Fruit fly (Drosophila melanogaster) whole organism, wandering third instar larva: Measurements from ENCODE around the gene GstZ2.

Experiments used
- Dfd ChIP-seq: fragments of >200 bp; optimal IDR thresholded peaks from 2 replicates; lab custom pipeline; 2017; ENCODE audit warnings: missing biosample characterization, missing genetic modification characterization
- GATAd ChIP-seq: sonication (Bioruptor generic); optimal IDR thresholded peaks from 2 replicates; lab custom pipeline; 2016; ENCODE audit warnings: missing biosample characterization, missing genetic modification characterization
- Rel ChIP-seq, 2 experiments: fragments of 200-800 bp; sonication (Bioruptor generic) in 1 of 2; optimal IDR thresholded peaks; 2 replicates in 1 of 2; 3 replicates in 1 of 2; lab custom pipeline; 2016 to 2019; ENCODE audit warnings: mild to moderate bottlenecking in 2 of 2, missing biosample characterization in 2 of 2, missing genetic modification characterization in 2 of 2, moderate library complexity in 1 of 2
- foxo ChIP-seq, 2 experiments: fragments of 200-800 bp; sonication (Bioruptor generic); optimal IDR thresholded peaks; 2 replicates in 1 of 2; 3 replicates in 1 of 2; lab custom pipeline; 2016 to 2017; ENCODE audit warnings: missing biosample characterization in 2 of 2, missing genetic modification characterization in 2 of 2
- h ChIP-seq: fragments of 200-800 bp; sonication (Bioruptor generic); optimal IDR thresholded peaks from 3 replicates; lab custom pipeline; 2016; ENCODE audit warnings: missing biosample characterization, mild to moderate bottlenecking, missing genetic modification characterization
- lola ChIP-seq: fragments of >200 bp; optimal IDR thresholded peaks from 2 replicates; lab custom pipeline; 2017; ENCODE audit warnings: missing biosample characterization, missing genetic modification characterization
- psq ChIP-seq: fragments of 200-800 bp; sonication (Bioruptor generic); optimal IDR thresholded peaks from 3 replicates; lab custom pipeline; 2017; ENCODE audit warnings: missing biosample characterization, mild to moderate bottlenecking, missing genetic modification characterization, moderate library complexity
- sv ChIP-seq: fragments of 200-800 bp; sonication (Bioruptor generic); optimal IDR thresholded peaks from 3 replicates; lab custom pipeline; 2016; ENCODE audit warnings: missing biosample characterization, missing genetic modification characterization
- usp ChIP-seq: fragments of >200 bp; optimal IDR thresholded peaks from 2 replicates; lab custom pipeline; 2017; ENCODE audit warnings: missing biosample characterization, missing genetic modification characterization

DNA sequence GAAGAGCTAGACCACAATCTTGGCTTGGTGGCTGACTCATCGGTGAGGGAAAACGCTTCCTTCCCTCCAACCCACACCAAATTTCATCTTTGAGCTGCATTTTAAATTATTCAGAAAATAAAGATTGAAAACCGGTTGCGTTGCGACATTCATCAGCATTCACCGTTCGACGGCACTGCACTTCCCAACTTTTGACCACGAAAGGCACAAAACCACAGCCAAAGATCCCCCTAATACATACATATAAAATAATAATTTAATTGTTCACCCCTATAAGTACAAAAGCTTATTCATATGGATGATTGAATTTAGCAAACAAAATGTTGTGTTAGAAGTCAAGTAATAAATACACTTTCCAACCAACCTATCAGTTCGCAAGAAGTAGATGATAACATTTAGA, 38.8 kb upstream of the GstZ2 start:
- TF ChIP-seq lola (GFP tag; lab: Kevin White, UChicago) (no peak), foxo (GFP tag; optimal IDR thresholded peaks at IDR 0.05; lab: Kevin White, UChicago) (no peak), usp (GFP tag; lab: Kevin White, UChicago) (no peak), Dfd (GFP tag; lab: Kevin White, UChicago) (no peak), Rel (GFP tag; optimal IDR thresholded peaks at IDR 0.05; lab: Kevin White, UChicago) (no peak), Rel (tag; optimal IDR thresholded peaks at IDR 0.05; lab: Kevin White, UChicago) (no peak), sv (no peak), GATAd (GFP tag; lab: Kevin White, UChicago) (no peak), h (GFP tag; lab: Kevin White, UChicago) (no peak), psq (GFP tag; lab: Kevin White, UChicago) (no peak)
